Worm (Caenorhabditis elegans) whole organism, L4 larva: Measurements from ENCODE around the gene frpr-13.
A peak's percentile ranks its signal among the peaks of the same experiment; 100 is the strongest.

Experiments
- F44E2.7 ChIP-seq: fragments of 200-800 bp; sonication (Bioruptor generic); IDR thresholded peaks from 2 replicates; pipeline ENCODE4 v2.1.2; 2022; ENCODE audit warnings: missing genetic modification characterization, missing compliant biosample characterization
- F49E8.2 ChIP-seq: sonication (generic microtip); optimal IDR thresholded peaks from 2 replicates; lab custom pipeline; 2016; ENCODE audit warnings: missing compliant biosample characterization, mild to moderate bottlenecking, missing genetic modification characterization, borderline replicate concordance
- R02D3.7 ChIP-seq: fragments of 150-350 bp; sonication (generic microtip); optimal IDR thresholded peaks from 3 replicates; lab custom pipeline; 2014; ENCODE audit warnings: missing biosample characterization, missing genetic modification characterization
- Y48G9A.11 ChIP-seq: fragments of 200-800 bp; sonication (Bioruptor generic); IDR thresholded peaks from 2 replicates; pipeline ENCODE4 v1.3.6; 2022; ENCODE audit warnings: missing genetic modification reagents, missing genetic modification characterization, missing compliant biosample characterization
- Y5F2A.4 ChIP-seq: fragments of 200-800 bp; sonication (Bioruptor generic); optimal IDR thresholded peaks from 2 replicates; lab custom pipeline; 2018; ENCODE audit warnings: mild to moderate bottlenecking, missing genetic modification characterization, missing compliant biosample characterization
- ZK337.2 ChIP-seq: fragments of 200-800 bp; sonication (Bioruptor generic); IDR thresholded peaks from 2 replicates; pipeline ENCODE4 v1.3.6; 2022; ENCODE audit warnings: missing genetic modification reagents, missing genetic modification characterization, missing compliant biosample characterization
- ZK546.5 ChIP-seq, 2 experiments: sonication (generic microtip); optimal IDR thresholded peaks; 2 replicates each; lab custom pipeline; 2017; ENCODE audit warnings: missing biosample characterization in 2 of 2, missing genetic modification characterization in 2 of 2
- aha-1 ChIP-seq: fragments of 150-350 bp; peaks from one replicate; lab custom pipeline; 2014; ENCODE audit warnings: missing biosample characterization, missing genetic modification characterization
- attf-4 ChIP-seq: sonication (generic microtip); optimal IDR thresholded peaks from 3 replicates; lab custom pipeline; 2017; ENCODE audit warnings: missing biosample characterization, missing genetic modification characterization
- ceh-28 ChIP-seq: fragments of 150-350 bp; optimal IDR thresholded peaks from 2 replicates; lab custom pipeline; 2014; ENCODE audit warnings: missing biosample characterization, missing genetic modification reagents, missing genetic modification characterization
- ceh-32 ChIP-seq: sonication (generic microtip); optimal IDR thresholded peaks from 2 replicates; lab custom pipeline; 2016; ENCODE audit warnings: mild to moderate bottlenecking, missing genetic modification characterization, missing compliant biosample characterization; ENCODE audit not compliant: poor library complexity
- ceh-82 ChIP-seq: sonication (generic microtip); optimal IDR thresholded peaks from 2 replicates; lab custom pipeline; 2017; ENCODE audit warnings: missing biosample characterization, missing genetic modification characterization
- daf-19 ChIP-seq: fragments of 200-800 bp; sonication (Bioruptor generic); conservative IDR thresholded peaks from 2 replicates; pipeline ENCODE4 v1.3.6; 2022; ENCODE audit warnings: missing genetic modification characterization, missing compliant biosample characterization
- daf-8 ChIP-seq: fragments of 200-800 bp; sonication (Bioruptor generic); IDR thresholded peaks from 2 replicates; pipeline ENCODE4 v1.3.6; 2022; ENCODE audit warnings: missing genetic modification characterization, missing compliant biosample characterization
- dmd-6 ChIP-seq: fragments of 200-800 bp; sonication (Bioruptor generic); IDR thresholded peaks from 2 replicates; pipeline ENCODE4 v1.3.6; 2022; ENCODE audit warnings: missing genetic modification reagents, missing genetic modification characterization, missing compliant biosample characterization
- dmd-8 ChIP-seq: fragments of 200-800 bp; sonication (Bioruptor generic); IDR thresholded peaks from 2 replicates; pipeline ENCODE4 v1.3.6; 2022; ENCODE audit warnings: missing genetic modification characterization, missing compliant biosample characterization
- dpl-1 ChIP-seq: fragments of 150-350 bp; optimal IDR thresholded peaks from 2 replicates; lab custom pipeline; 2014; ENCODE audit warnings: missing biosample characterization, missing genetic modification reagents, missing genetic modification characterization
- dve-1 ChIP-seq: sonication (generic microtip); optimal IDR thresholded peaks from 2 replicates; lab custom pipeline; 2017; ENCODE audit warnings: antibody characterized with exemption, mild to moderate bottlenecking, missing genetic modification characterization, missing compliant biosample characterization; ENCODE audit not compliant: insufficient read depth
- egl-27 ChIP-seq: sonication (generic microtip); optimal IDR thresholded peaks from 3 replicates; lab custom pipeline; 2017; ENCODE audit warnings: missing biosample characterization, missing genetic modification reagents, missing genetic modification characterization
- hlh-30 ChIP-seq: sonication (generic microtip); optimal IDR thresholded peaks from 2 replicates; lab custom pipeline; 2017; ENCODE audit warnings: antibody characterized with exemption, mild to moderate bottlenecking, missing genetic modification characterization, missing compliant biosample characterization; ENCODE audit not compliant: insufficient read depth
- lim-7 ChIP-seq: fragments of 200-800 bp; sonication (Bioruptor generic); IDR thresholded peaks from 2 replicates; pipeline ENCODE4 v1.3.6; 2022; ENCODE audit warnings: missing genetic modification characterization, missing compliant biosample characterization
- lir-3 ChIP-seq: sonication (generic microtip); optimal IDR thresholded peaks from 2 replicates; lab custom pipeline; 2016; ENCODE audit warnings: mild to moderate bottlenecking, missing genetic modification characterization, missing compliant biosample characterization
- madf-5 ChIP-seq, 2 experiments: fragments of 200-800 bp; sonication (Bioruptor generic); IDR thresholded peaks; 2 replicates each; pipeline ENCODE4 v1.3.6; 2022; ENCODE audit warnings: missing compliant biosample characterization in 2 of 2, missing genetic modification characterization in 2 of 2
- madf-9 ChIP-seq: fragments of 200-800 bp; sonication (Bioruptor generic); conservative IDR thresholded peaks from 2 replicates; pipeline ENCODE4 v1.3.6; 2022; ENCODE audit warnings: missing genetic modification reagents, missing genetic modification characterization, missing compliant biosample characterization
- mdl-1 ChIP-seq, 2 experiments: fragments of 150-350 bp in 1 of 2; sonication (generic microtip) in 1 of 2; optimal IDR thresholded peaks; 2 replicates each; lab custom pipeline; 2014 to 2017; ENCODE audit warnings: missing biosample characterization in 2 of 2, missing genetic modification characterization in 2 of 2
- mxl-3 ChIP-seq: fragments of 200-800 bp; sonication (Bioruptor generic); optimal IDR thresholded peaks from 2 replicates; lab custom pipeline; 2018; ENCODE audit warnings: mild to moderate bottlenecking, missing genetic modification characterization, missing compliant biosample characterization
- nhr-11 ChIP-seq: fragments of 150-350 bp; optimal IDR thresholded peaks from 2 replicates; lab custom pipeline; 2014; ENCODE audit warnings: missing biosample characterization, missing genetic modification characterization
- nhr-25 ChIP-seq: sonication (generic microtip); optimal IDR thresholded peaks from 2 replicates; lab custom pipeline; 2017; ENCODE audit warnings: missing genetic modification characterization, mild to moderate bottlenecking, missing compliant biosample characterization, antibody characterized with exemption, moderate library complexity, borderline replicate concordance; ENCODE audit not compliant: insufficient read depth
- pha-4 ChIP-seq, 2 experiments: fragments of 150-350 bp in 1 of 2; fragments of 200-800 bp in 1 of 2; sonication (Bioruptor generic) in 1 of 2; IDR thresholded peaks in 1 of 2; optimal IDR thresholded peaks in 1 of 2; 2 replicates each; pipeline versions ENCODE4 v1.3.6 to Lab custom; 2014 to 2022; ENCODE audit warnings: missing genetic modification characterization in 2 of 2, missing genetic modification reagents in 2 of 2, missing biosample characterization in 1 of 2, missing compliant biosample characterization in 1 of 2
- pqm-1 ChIP-seq: sonication (generic microtip); optimal IDR thresholded peaks from 2 replicates; lab custom pipeline; 2017; ENCODE audit warnings: missing biosample characterization, missing genetic modification characterization
- snpc-1.2 ChIP-seq: fragments of 200-800 bp; sonication (Bioruptor generic); IDR thresholded peaks from 2 replicates; pipeline ENCODE4 v1.3.6; 2022; ENCODE audit warnings: missing genetic modification reagents, missing genetic modification characterization, missing compliant biosample characterization
- snpc-4 ChIP-seq: fragments of 150-350 bp; optimal IDR thresholded peaks from 2 replicates; lab custom pipeline; 2014; ENCODE audit warnings: missing biosample characterization, missing genetic modification characterization
- spr-3 ChIP-seq: fragments of 200-800 bp; sonication (Bioruptor generic); optimal IDR thresholded peaks from 2 replicates; lab custom pipeline; 2018; ENCODE audit warnings: mild to moderate bottlenecking, missing genetic modification characterization, missing compliant biosample characterization
- unc-62 ChIP-seq, 3 experiments: fragments of 150-350 bp in 1 of 3; sonication (generic microtip); optimal IDR thresholded peaks in 2 of 3; peaks in 1 of 3; 1 replicate in 1 of 3; 2 replicates in 2 of 3; lab custom pipeline; 2014 to 2017; ENCODE audit warnings: missing biosample characterization in 3 of 3, missing genetic modification characterization in 3 of 3, missing genetic modification reagents in 3 of 3, missing genotype in 1 of 3
- vab-7 ChIP-seq: fragments of 200-800 bp; sonication (Bioruptor generic); IDR thresholded peaks from 2 replicates; pipeline ENCODE4 v1.3.6; 2022; ENCODE audit warnings: missing genetic modification reagents, missing genetic modification characterization, missing compliant biosample characterization
- zip-2 ChIP-seq: fragments of 150-350 bp; optimal IDR thresholded peaks from 2 replicates; lab custom pipeline; 2014; ENCODE audit warnings: missing biosample characterization, missing genetic modification characterization

frpr-13 gene

ce11 chrV:8936791-8937475 lies 38.1 kb downstream of the frpr-13 start (continued):
- 0 out of 2 replicates have a peak, but pooled peaks have one; percentile 34 for TF ChIP-seq Y48G9A.11 (GFP tag; lab: Robert Waterston, UW)
- TF ChIP-seq mxl-3: peak; percentile 23
- no peak for TF ChIP-seq daf-19 (GFP tag; lab: Robert Waterston, UW)
- no peak for TF ChIP-seq ceh-32
- no peak for TF ChIP-seq dpl-1 (GFP tag; lab: Kevin White, UChicago)
- peak; percentile 33 for TF ChIP-seq nhr-11 (tag; lab: Kevin White, UChicago)
- TF ChIP-seq hlh-30 (tag; lab: Kevin White, UChicago): peak; percentile 22
- peak; percentile 26 for TF ChIP-seq dve-1
- no peak for TF ChIP-seq R02D3.7 (tag; lab: Kevin White, UChicago)
- TF ChIP-seq pqm-1 (tag; lab: Kevin White, UChicago): peak; percentile 81
- TF ChIP-seq F49E8.2 (tag; lab: Kevin White, UChicago): no peak
- TF ChIP-seq mdl-1 (tag; optimal IDR thresholded peaks at IDR 0.05; lab: Kevin White, UChicago): peak in 1 of 2 experiments; percentile 16
- TF ChIP-seq zip-2 (tag; lab: Kevin White, UChicago): no peak
- TF ChIP-seq ZK337.2: no peak
- TF ChIP-seq egl-27 (tag; lab: Kevin White, UChicago): no peak
- no peak for TF ChIP-seq ceh-28 (tag; lab: Kevin White, UChicago)
- TF ChIP-seq attf-4 (tag; lab: Kevin White, UChicago): no peak
- no peak for TF ChIP-seq Y5F2A.4 (GFP tag; lab: Kevin White, UChicago)
- TF ChIP-seq snpc-4 (tag; lab: Kevin White, UChicago): no peak

- TF ChIP-seq R02D3.7 (tag; lab: Kevin White, UChicago) (no peak), aha-1 (tag; lab: Kevin White, UChicago) (peak; percentile 24), lir-3 (tag; lab: Kevin White, UChicago) (no peak), snpc-4 (tag; lab: Kevin White, UChicago) (no peak), pha-4 (GFP tag; IDR thresholded peaks at IDR 0.05; lab: Robert Waterston, UW) (0 out of 2 replicates have a peak, but pooled peaks have one; percentile 25), pha-4 (tag; optimal IDR thresholded peaks at IDR 0.05; lab: Kevin White, UChicago) (no peak), madf-5 (GFP tag; IDR thresholded peaks at IDR 0.05; lab: Robert Waterston, UW) (no peak), snpc-1.2 (GFP tag; lab: Robert Waterston, UW) (0 out of 2 replicates have a peak, but pooled peaks have one; percentile 16), ceh-82 (tag; lab: Kevin White, UChicago) (no peak)
Measured at ce11 chrV:8937476-8938249, 38.8 kb downstream of the frpr-13 start.

ce11 chrV:8938445-8938844 lies 39.6 kb downstream of the frpr-13 start:
- no peak for TF ChIP-seq spr-3 (GFP tag; lab: Kevin White, UChicago)
- TF ChIP-seq mxl-3: no peak
- TF ChIP-seq madf-9 (GFP tag; lab: Robert Waterston, UW): 0 out of 2 replicates have a peak, but pooled peaks have one; percentile 5
- TF ChIP-seq aha-1 (tag; lab: Kevin White, UChicago): peak; percentile 56

ce11 chrV:8938943-8939342 lies 40.1 kb downstream of the frpr-13 start:
- TF ChIP-seq dmd-6 (GFP tag; lab: Robert Waterston, UW) (no peak), madf-5 (GFP tag; IDR thresholded peaks at IDR 0.05; lab: Robert Waterston, UW) (0 out of 4 replicates have a peak, but pooled peaks of 1 of the 2 experiments have one; percentile 37), nhr-25 (tag; lab: Kevin White, UChicago) (no peak), daf-8 (GFP tag; lab: Robert Waterston, UW) (no peak), dmd-8 (GFP tag; lab: Robert Waterston, UW) (0 out of 2 replicates have a peak, but pooled peaks have one; percentile 57), vab-7 (GFP tag; lab: Robert Waterston, UW) (peak; percentile 18; the same call in 1 of the 2 replicates), aha-1 (tag; lab: Kevin White, UChicago) (no peak), ZK546.5 (tag; optimal IDR thresholded peaks at IDR 0.05; lab: Kevin White, UChicago) (no peak), unc-62 (GFP tag; optimal IDR thresholded peaks at IDR 0.05 in 1 of 2; lab: Kevin White, UChicago) (peak in 1 of 2 experiments; percentile 12), unc-62 (tag; optimal IDR thresholded peaks at IDR 0.05; lab: Kevin White, UChicago) (no peak), lim-7 (GFP tag; lab: Robert Waterston, UW) (peak; percentile 35; the same call in 1 of the 2 replicates), F44E2.7 (GFP tag; lab: Robert Waterston, UW) (no peak)
